Worm (Caenorhabditis elegans) whole organism, L1 larva: ENCODE measurements around the gene pqn-51.

Experiments
- F16B12.6 ChIP-seq: fragments of 150-350 bp; optimal IDR thresholded peaks from 2 replicates; lab custom pipeline; 2014; ENCODE audit warnings: missing biosample characterization, missing genetic modification characterization
- aha-1 ChIP-seq: fragments of 150-350 bp; optimal IDR thresholded peaks from 2 replicates; lab custom pipeline; 2014; ENCODE audit warnings: missing biosample characterization, missing genetic modification characterization
- ceh-88 ChIP-seq: fragments of 200-800 bp; sonication (Bioruptor generic); IDR thresholded peaks from 2 replicates; pipeline ENCODE4 v1.3.6; 2022; ENCODE audit warnings: missing genetic modification characterization, missing compliant biosample characterization
- ceh-90 ChIP-seq: sonication (generic microtip); optimal IDR thresholded peaks from 2 replicates; lab custom pipeline; 2016; ENCODE audit warnings: missing genetic modification characterization, missing compliant biosample characterization
- dpl-1 ChIP-seq, 3 experiments: fragments of 150-350 bp in 2 of 3; sonication (generic microtip) in 1 of 3; optimal IDR thresholded peaks; 2 replicates each; lab custom pipeline; 2014 to 2017; ENCODE audit warnings: missing biosample characterization in 3 of 3, missing genetic modification characterization in 3 of 3, missing genetic modification reagents in 3 of 3
- efl-1 ChIP-seq, 4 experiments: fragments of 150-350 bp; optimal IDR thresholded peaks in 3 of 4; peaks in 1 of 4; 1 replicate in 1 of 4; 2 replicates in 3 of 4; lab custom pipeline; 2014; ENCODE audit warnings: missing biosample characterization in 2 of 4, missing genetic modification characterization in 2 of 4, missing genetic modification reagents in 2 of 4
- egl-13 ChIP-seq: sonication (generic microtip); optimal IDR thresholded peaks from 2 replicates; lab custom pipeline; 2016; ENCODE audit warnings: missing genotype, missing genetic modification reagents, missing genetic modification characterization, missing compliant biosample characterization
- egl-27 ChIP-seq, 2 experiments: fragments of 150-350 bp in 1 of 2; sonication (generic microtip); optimal IDR thresholded peaks; 3 replicates each; lab custom pipeline; 2017 to 2018; ENCODE audit warnings: missing biosample characterization in 2 of 2, missing genetic modification characterization in 2 of 2, missing genetic modification reagents in 2 of 2
- elt-2 ChIP-seq: sonication (generic microtip); optimal IDR thresholded peaks from 2 replicates; lab custom pipeline; 2016; ENCODE audit warnings: missing genetic modification characterization, mild to moderate bottlenecking, inconsistent platforms, missing compliant biosample characterization, missing genetic modification reagents
- fkh-10 ChIP-seq: sonication (generic microtip); optimal IDR thresholded peaks from 2 replicates; lab custom pipeline; 2017; ENCODE audit warnings: missing biosample characterization, missing genetic modification reagents, missing genetic modification characterization
- fkh-8 ChIP-seq: sonication (generic microtip); optimal IDR thresholded peaks from 2 replicates; lab custom pipeline; 2016; ENCODE audit warnings: mild to moderate bottlenecking, missing genetic modification characterization, missing compliant biosample characterization
- grh-1 ChIP-seq: fragments of 200-800 bp; sonication (Bioruptor generic); IDR thresholded peaks from 2 replicates; pipeline ENCODE4 v1.3.6; 2022; ENCODE audit warnings: missing genetic modification reagents, missing genetic modification characterization, missing compliant biosample characterization
- hlh-4 ChIP-seq: sonication (generic microtip); optimal IDR thresholded peaks from 2 replicates; lab custom pipeline; 2016; ENCODE audit warnings: mild to moderate bottlenecking, missing genetic modification characterization, missing compliant biosample characterization
- hpl-2 ChIP-seq: fragments of 150-350 bp; optimal IDR thresholded peaks from 2 replicates; lab custom pipeline; 2014; ENCODE audit warnings: missing biosample characterization, missing genetic modification reagents, missing genetic modification characterization
- lin-14 ChIP-seq: fragments of 200-800 bp; sonication (Bioruptor generic); optimal IDR thresholded peaks from 2 replicates; lab custom pipeline; 2018; ENCODE audit warnings: mild to moderate bottlenecking, missing genetic modification characterization, moderate library complexity, missing compliant biosample characterization
- lin-35 ChIP-seq, 2 experiments: fragments of 150-350 bp; optimal IDR thresholded peaks; 2 replicates each; lab custom pipeline; 2014; ENCODE audit warnings: missing biosample characterization in 2 of 2, missing genetic modification characterization in 2 of 2, missing genetic modification reagents in 2 of 2
- lir-3 ChIP-seq: sonication (generic microtip); optimal IDR thresholded peaks from 2 replicates; lab custom pipeline; 2016; ENCODE audit warnings: mild to moderate bottlenecking, missing genetic modification characterization, moderate library complexity, missing compliant biosample characterization; ENCODE audit not compliant: poor library complexity
- lsy-2 ChIP-seq, 2 experiments: fragments of 150-350 bp; optimal IDR thresholded peaks; 2 replicates each; lab custom pipeline; 2014; ENCODE audit warnings: missing biosample characterization in 2 of 2, missing genetic modification characterization in 2 of 2
- nhr-12 ChIP-seq: sonication (generic microtip); optimal IDR thresholded peaks from 2 replicates; lab custom pipeline; 2017; ENCODE audit warnings: missing biosample characterization, missing genetic modification characterization
- nhr-19 ChIP-seq: fragments of 200-800 bp; sonication (Bioruptor generic); conservative IDR thresholded peaks from 2 replicates; pipeline ENCODE4 v1.3.6; 2022; ENCODE audit warnings: missing genetic modification characterization, missing compliant biosample characterization
- nhr-47 ChIP-seq: sonication (generic microtip); optimal IDR thresholded peaks from 2 replicates; lab custom pipeline; 2016; ENCODE audit warnings: mild to moderate bottlenecking, missing genetic modification characterization, moderate library complexity, missing compliant biosample characterization
- nhr-71 ChIP-seq: sonication (generic microtip); optimal IDR thresholded peaks from 2 replicates; lab custom pipeline; 2016; ENCODE audit warnings: mild to moderate bottlenecking, missing genetic modification characterization, moderate library complexity, missing compliant biosample characterization
- nhr-84 ChIP-seq: sonication (generic microtip); optimal IDR thresholded peaks from 2 replicates; lab custom pipeline; 2017; ENCODE audit warnings: missing biosample characterization, missing genetic modification characterization
- nhr-90 ChIP-seq: sonication (generic microtip); optimal IDR thresholded peaks from 2 replicates; lab custom pipeline; 2016; ENCODE audit warnings: mild to moderate bottlenecking, missing genetic modification characterization, missing compliant biosample characterization; ENCODE audit not compliant: poor library complexity
- pqm-1 ChIP-seq: sonication (generic microtip); optimal IDR thresholded peaks from 3 replicates; lab custom pipeline; 2017; ENCODE audit warnings: missing biosample characterization, missing genetic modification characterization
- skn-1 ChIP-seq: fragments of 150-350 bp; optimal IDR thresholded peaks from 2 replicates; lab custom pipeline; 2014; ENCODE audit warnings: missing biosample characterization, missing genetic modification characterization
- snpc-4 ChIP-seq: fragments of 150-350 bp; optimal IDR thresholded peaks from 2 replicates; lab custom pipeline; 2014; ENCODE audit warnings: missing biosample characterization, missing genetic modification characterization
- snu-23 ChIP-seq: sonication (generic microtip); optimal IDR thresholded peaks from 2 replicates; lab custom pipeline; 2016; ENCODE audit warnings: missing genetic modification characterization, missing compliant biosample characterization
- sox-4 ChIP-seq: sonication (generic microtip); optimal IDR thresholded peaks from 2 replicates; lab custom pipeline; 2016; ENCODE audit warnings: missing genetic modification characterization, missing compliant biosample characterization
- tbx-2 ChIP-seq: sonication (generic microtip); optimal IDR thresholded peaks from 2 replicates; lab custom pipeline; 2016; ENCODE audit warnings: missing genetic modification characterization, missing compliant biosample characterization
- unc-30 ChIP-seq: sonication (generic microtip); optimal IDR thresholded peaks from 2 replicates; lab custom pipeline; 2017; ENCODE audit warnings: missing biosample characterization, missing genetic modification characterization
- unc-86 ChIP-seq: sonication (generic microtip); optimal IDR thresholded peaks from 2 replicates; lab custom pipeline; 2016; ENCODE audit warnings: missing genetic modification characterization, missing compliant biosample characterization
- vab-15 ChIP-seq: sonication (generic microtip); optimal IDR thresholded peaks from 2 replicates; lab custom pipeline; 2017; ENCODE audit warnings: missing genotype, mild to moderate bottlenecking, missing genetic modification characterization, missing compliant biosample characterization
- ztf-11 ChIP-seq, 2 experiments: sonication (generic microtip); optimal IDR thresholded peaks; 2 replicates each; lab custom pipeline; 2016 to 2017; ENCODE audit warnings: missing genetic modification characterization in 2 of 2, missing biosample characterization in 1 of 2, missing compliant biosample characterization in 1 of 2

The pqn-51 gene

DNA sequence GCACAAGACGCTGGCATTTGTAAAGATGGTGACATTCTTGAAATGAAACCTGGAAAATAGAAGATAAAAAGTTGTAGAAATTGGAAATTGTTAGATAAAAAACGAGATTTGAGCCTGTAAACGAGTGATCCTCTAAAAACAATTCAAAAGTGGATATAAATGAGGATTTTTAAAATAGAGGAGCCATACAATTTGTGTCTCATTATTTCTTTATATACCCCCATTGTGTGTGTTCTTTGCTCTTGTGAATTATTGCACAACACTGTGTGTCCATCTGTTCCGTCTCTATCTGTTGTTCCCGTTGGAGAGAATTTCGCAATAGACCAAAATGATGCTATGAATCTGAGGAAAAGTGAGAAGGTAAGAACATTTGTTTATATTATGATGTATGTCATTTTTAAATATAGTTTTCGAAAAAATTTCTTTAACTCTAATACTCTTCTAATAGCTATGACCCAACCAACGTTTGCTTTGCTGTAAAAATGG, 37.6 kb downstream of the pqn-51 start, which contains the start of gene Y58A7A.5 (continued):
- peak in 1 of 2 experiments; percentile 15 for TF ChIP-seq efl-1 (optimal IDR thresholded peaks at IDR 0.05; lab: Kevin White, UChicago)
- TF ChIP-seq efl-1 (GFP tag; optimal IDR thresholded peaks at IDR 0.05 in 1 of 2; lab: Kevin White, UChicago) = no peak
- no peak for TF ChIP-seq ceh-88 (GFP tag; lab: Robert Waterston, UW)
- no peak for TF ChIP-seq ztf-11 (tag; optimal IDR thresholded peaks at IDR 0.05; lab: Kevin White, UChicago)
- no peak for TF ChIP-seq egl-27 (tag; optimal IDR thresholded peaks at IDR 0.05; lab: Kevin White, UChicago)
- TF ChIP-seq aha-1 (tag; lab: Kevin White, UChicago) = no peak
- no peak for TF ChIP-seq egl-13 (tag; lab: Kevin White, UChicago)
- no peak for TF ChIP-seq lir-3
- peak; percentile 87 for TF ChIP-seq skn-1 (tag; lab: Kevin White, UChicago)
- TF ChIP-seq nhr-71 (tag; lab: Kevin White, UChicago) = peak; percentile 45
- TF ChIP-seq unc-30 = no peak
- no peak for TF ChIP-seq dpl-1 (GFP tag; optimal IDR thresholded peaks at IDR 0.05; lab: Kevin White, UChicago)

ce11 chrV:5088311-5088710, 38.9 kb downstream of the pqn-51 start:
- peak; percentile 22 for TF ChIP-seq egl-13 (tag; lab: Kevin White, UChicago)
- peak; percentile 74 for TF ChIP-seq lin-14 (GFP tag; lab: Kevin White, UChicago)
- peak; percentile 14 for TF ChIP-seq nhr-47
- TF ChIP-seq snu-23 = no peak
- TF ChIP-seq skn-1 (tag; lab: Kevin White, UChicago) = no peak
- TF ChIP-seq lin-35 (GFP tag; optimal IDR thresholded peaks at IDR 0.05; lab: Kevin White, UChicago) = no peak
- TF ChIP-seq hlh-4 (tag; lab: Kevin White, UChicago) = no peak
- peak; percentile 63 for TF ChIP-seq tbx-2 (tag; lab: Kevin White, UChicago)
- peak; percentile 35 for TF ChIP-seq nhr-71 (tag; lab: Kevin White, UChicago)
- peak; percentile 9 for TF ChIP-seq fkh-10 (GFP tag; lab: Kevin White, UChicago)
- TF ChIP-seq ceh-90 (tag; lab: Kevin White, UChicago) = no peak
- TF ChIP-seq snpc-4 = no peak
- no peak for TF ChIP-seq nhr-84
- TF ChIP-seq F16B12.6 (tag; lab: Kevin White, UChicago) = no peak
- no peak for TF ChIP-seq efl-1 (optimal IDR thresholded peaks at IDR 0.05; lab: Kevin White, UChicago)
- peak in 1 of 2 experiments; percentile 38 for TF ChIP-seq efl-1 (GFP tag; optimal IDR thresholded peaks at IDR 0.05 in 1 of 2; lab: Kevin White, UChicago)

- peak; percentile 71 for TF ChIP-seq lin-14 (GFP tag; lab: Kevin White, UChicago)
- TF ChIP-seq nhr-71 (tag; lab: Kevin White, UChicago) = peak; percentile 48
- TF ChIP-seq egl-13 (tag; lab: Kevin White, UChicago) = peak; percentile 80
- peak; percentile 24 for TF ChIP-seq nhr-47
- no peak for TF ChIP-seq sox-4 (tag; lab: Kevin White, UChicago)
- peak; percentile 75 for TF ChIP-seq unc-86 (tag; lab: Kevin White, UChicago)
Measured at ce11 chrV:5089497-5090134, 40.2 kb downstream of the pqn-51 start, which contains the start of gene glb-32. Gene glb-32, minus strand, starts transcription at chrV:5089547.

- TF ChIP-seq hpl-2 (GFP tag; lab: Kevin White, UChicago) (no peak), lsy-2 (tag; optimal IDR thresholded peaks at IDR 0.05; lab: Kevin White, UChicago) (peak in 1 of 2 experiments; percentile 2), vab-15 (tag; lab: Kevin White, UChicago) (no peak), nhr-47 (peak; percentile 18), fkh-8 (tag; lab: Kevin White, UChicago) (peak; percentile 3), pqm-1 (tag; lab: Kevin White, UChicago) (no peak), lin-35 (GFP tag; optimal IDR thresholded peaks at IDR 0.05; lab: Kevin White, UChicago) (no peak), fkh-10 (GFP tag; lab: Kevin White, UChicago) (peak; percentile 52), nhr-12 (no peak), nhr-90 (tag; lab: Kevin White, UChicago) (no peak), grh-1 (GFP tag; lab: Robert Waterston, UW) (no peak), elt-2 (tag; lab: Kevin White, UChicago) (no peak), ztf-11 (tag; optimal IDR thresholded peaks at IDR 0.05; lab: Kevin White, UChicago) (no peak), lin-14 (GFP tag; lab: Kevin White, UChicago) (peak; percentile 59), F16B12.6 (tag; lab: Kevin White, UChicago) (no peak), hlh-4 (tag; lab: Kevin White, UChicago) (no peak), nhr-19 (no peak)
Measured at ce11 chrV:5090386-5090785, 41.0 kb downstream of the pqn-51 start.
